Worm (Caenorhabditis elegans) whole organism, L4 larva: ENCODE measurements around the gene F40C5.1.
A peak's percentile ranks its signal among the peaks of the same experiment; 100 is the strongest.

Experiments
- F26F4.8 ChIP-seq: fragments of 200-800 bp; sonication (Bioruptor generic); conservative IDR thresholded peaks from 2 replicates; pipeline ENCODE4 v1.3.6; 2022; ENCODE audit warnings: missing genetic modification characterization, missing compliant biosample characterization
- F37D6.2 ChIP-seq: sonication (generic microtip); optimal IDR thresholded peaks from 2 replicates; lab custom pipeline; 2016; ENCODE audit warnings: mild to moderate bottlenecking, missing genetic modification characterization, missing compliant biosample characterization
- F49E8.2 ChIP-seq: sonication (generic microtip); optimal IDR thresholded peaks from 2 replicates; lab custom pipeline; 2016; ENCODE audit warnings: missing compliant biosample characterization, mild to moderate bottlenecking, missing genetic modification characterization, borderline replicate concordance
- R02D3.7 ChIP-seq: fragments of 150-350 bp; sonication (generic microtip); optimal IDR thresholded peaks from 3 replicates; lab custom pipeline; 2014; ENCODE audit warnings: missing biosample characterization, missing genetic modification characterization
- T20F7.1 ChIP-seq: fragments of 200-800 bp; sonication (Bioruptor generic); optimal IDR thresholded peaks from 2 replicates; lab custom pipeline; 2018; ENCODE audit warnings: mild to moderate bottlenecking, missing genetic modification characterization, missing compliant biosample characterization
- T26A8.4 ChIP-seq: fragments of 200-800 bp; sonication (Bioruptor generic); IDR thresholded peaks from 2 replicates; pipeline ENCODE4 v1.3.6; 2022; ENCODE audit warnings: missing genetic modification characterization, missing compliant biosample characterization
- Y48G9A.11 ChIP-seq: fragments of 200-800 bp; sonication (Bioruptor generic); IDR thresholded peaks from 2 replicates; pipeline ENCODE4 v1.3.6; 2022; ENCODE audit warnings: missing genetic modification reagents, missing genetic modification characterization, missing compliant biosample characterization
- Y5F2A.4 ChIP-seq: fragments of 200-800 bp; sonication (Bioruptor generic); optimal IDR thresholded peaks from 2 replicates; lab custom pipeline; 2018; ENCODE audit warnings: mild to moderate bottlenecking, missing genetic modification characterization, missing compliant biosample characterization
- Y75B8A.6 ChIP-seq: fragments of 200-800 bp; sonication (Bioruptor generic); IDR thresholded peaks from 2 replicates; pipeline ENCODE4 v1.3.6; 2022; ENCODE audit warnings: missing genetic modification reagents, missing genetic modification characterization, missing compliant biosample characterization
- aly-2 ChIP-seq: sonication (generic microtip); optimal IDR thresholded peaks from 2 replicates; lab custom pipeline; 2018; ENCODE audit warnings: missing biosample characterization, missing genetic modification characterization
- ceh-20 ChIP-seq: fragments of 200-800 bp; sonication (Bioruptor generic); IDR thresholded peaks from 2 replicates; pipeline ENCODE4 v1.3.6; 2022; ENCODE audit warnings: missing genetic modification reagents, missing genetic modification characterization, missing compliant biosample characterization
- ceh-28 ChIP-seq: fragments of 150-350 bp; optimal IDR thresholded peaks from 2 replicates; lab custom pipeline; 2014; ENCODE audit warnings: missing biosample characterization, missing genetic modification reagents, missing genetic modification characterization
- ceh-44 ChIP-seq: fragments of 200-800 bp; sonication (Bioruptor generic); IDR thresholded peaks from 2 replicates; pipeline ENCODE4 v1.3.6; 2022; ENCODE audit warnings: missing genetic modification reagents, missing genetic modification characterization, missing compliant biosample characterization
- ceh-62 ChIP-seq: sonication (generic microtip); optimal IDR thresholded peaks from 2 replicates; lab custom pipeline; 2017; ENCODE audit warnings: missing biosample characterization, missing genetic modification characterization
- cey-2 ChIP-seq: sonication (generic microtip); optimal IDR thresholded peaks from 3 replicates; lab custom pipeline; 2017; ENCODE audit warnings: missing genetic modification characterization, mild to moderate bottlenecking, missing compliant biosample characterization, antibody characterized with exemption, borderline replicate concordance; ENCODE audit not compliant: insufficient read depth
- ctbp-1 ChIP-seq: fragments of 200-800 bp; sonication (Bioruptor generic); IDR thresholded peaks from 2 replicates; pipeline ENCODE4 v1.3.6; 2022; ENCODE audit warnings: missing genetic modification reagents, missing genetic modification characterization, missing compliant biosample characterization
- daf-16 ChIP-seq, 3 experiments: sonication (generic microtip); optimal IDR thresholded peaks; 2 replicates each; lab custom pipeline; 2016 to 2017; ENCODE audit warnings: missing genetic modification characterization in 3 of 3, missing genetic modification reagents in 3 of 3, mild to moderate bottlenecking in 2 of 3, missing compliant biosample characterization in 2 of 3, missing biosample characterization in 1 of 3, moderate library complexity in 1 of 3
- daf-19 ChIP-seq: fragments of 200-800 bp; sonication (Bioruptor generic); conservative IDR thresholded peaks from 2 replicates; pipeline ENCODE4 v1.3.6; 2022; ENCODE audit warnings: missing genetic modification characterization, missing compliant biosample characterization
- dmd-6 ChIP-seq: fragments of 200-800 bp; sonication (Bioruptor generic); IDR thresholded peaks from 2 replicates; pipeline ENCODE4 v1.3.6; 2022; ENCODE audit warnings: missing genetic modification reagents, missing genetic modification characterization, missing compliant biosample characterization
- dmd-8 ChIP-seq: fragments of 200-800 bp; sonication (Bioruptor generic); IDR thresholded peaks from 2 replicates; pipeline ENCODE4 v1.3.6; 2022; ENCODE audit warnings: missing genetic modification characterization, missing compliant biosample characterization
- dmd-9 ChIP-seq: fragments of 200-800 bp; sonication (Bioruptor generic); IDR thresholded peaks from 2 replicates; pipeline ENCODE4 v1.3.6; 2022; ENCODE audit warnings: missing genetic modification reagents, missing genetic modification characterization, missing compliant biosample characterization
- duxl-1 ChIP-seq: sonication (generic microtip); optimal IDR thresholded peaks from 2 replicates; lab custom pipeline; 2016; ENCODE audit warnings: mild to moderate bottlenecking, missing genetic modification characterization, moderate library complexity, missing compliant biosample characterization; ENCODE audit not compliant: poor library complexity
- egl-27 ChIP-seq: sonication (generic microtip); optimal IDR thresholded peaks from 3 replicates; lab custom pipeline; 2017; ENCODE audit warnings: missing biosample characterization, missing genetic modification reagents, missing genetic modification characterization
- fos-1 ChIP-seq: fragments of 150-350 bp; optimal IDR thresholded peaks from 2 replicates; lab custom pipeline; 2014; ENCODE audit warnings: missing biosample characterization, missing genetic modification characterization
- gei-8 ChIP-seq: fragments of 200-800 bp; sonication (Bioruptor generic); optimal IDR thresholded peaks from 2 replicates; lab custom pipeline; 2018; ENCODE audit warnings: mild to moderate bottlenecking, missing genetic modification characterization, missing compliant biosample characterization
- hif-1 ChIP-seq, 2 experiments: sonication (generic microtip); optimal IDR thresholded peaks; 2 replicates each; lab custom pipeline; 2016 to 2017; ENCODE audit warnings: missing compliant biosample characterization in 2 of 2, missing genetic modification characterization in 2 of 2, missing genetic modification reagents in 2 of 2, missing genotype in 2 of 2, mild to moderate bottlenecking in 1 of 2
- hlh-11 ChIP-seq: fragments of 200-800 bp; sonication (Bioruptor generic); optimal IDR thresholded peaks from 2 replicates; lab custom pipeline; 2018; ENCODE audit warnings: mild to moderate bottlenecking, missing genetic modification characterization, missing compliant biosample characterization
- hlh-30 ChIP-seq: sonication (generic microtip); optimal IDR thresholded peaks from 2 replicates; lab custom pipeline; 2017; ENCODE audit warnings: antibody characterized with exemption, mild to moderate bottlenecking, missing genetic modification characterization, missing compliant biosample characterization; ENCODE audit not compliant: insufficient read depth
- hmg-1.1 ChIP-seq: fragments of 200-800 bp; sonication (Bioruptor generic); IDR thresholded peaks from 2 replicates; pipeline ENCODE4 v1.3.6; 2022; ENCODE audit warnings: missing genetic modification reagents, missing genetic modification characterization, missing compliant biosample characterization
- lin-1 ChIP-seq: fragments of 200-800 bp; sonication (Bioruptor generic); IDR thresholded peaks from 2 replicates; pipeline ENCODE4 v1.3.6; 2022; ENCODE audit warnings: missing genetic modification reagents, missing genetic modification characterization, missing compliant biosample characterization
- lin-15B ChIP-seq: fragments of 150-350 bp; sonication (generic microtip); optimal IDR thresholded peaks from 3 replicates; lab custom pipeline; 2014; ENCODE audit warnings: missing biosample characterization, missing genetic modification characterization
- lin-38 ChIP-seq: fragments of 200-800 bp; sonication (Bioruptor generic); IDR thresholded peaks from 2 replicates; pipeline ENCODE4 v1.3.6; 2022; ENCODE audit warnings: missing genetic modification reagents, missing genetic modification characterization, missing compliant biosample characterization
- lsy-2 ChIP-seq, 2 experiments: fragments of 150-350 bp in 1 of 2; sonication (generic microtip) in 1 of 2; optimal IDR thresholded peaks; 2 replicates each; lab custom pipeline; 2014 to 2017; ENCODE audit warnings: missing biosample characterization in 2 of 2, missing genetic modification characterization in 2 of 2
- madf-9 ChIP-seq: fragments of 200-800 bp; sonication (Bioruptor generic); conservative IDR thresholded peaks from 2 replicates; pipeline ENCODE4 v1.3.6; 2022; ENCODE audit warnings: missing genetic modification reagents, missing genetic modification characterization, missing compliant biosample characterization
- mdl-1 ChIP-seq, 2 experiments: fragments of 150-350 bp in 1 of 2; sonication (generic microtip) in 1 of 2; optimal IDR thresholded peaks; 2 replicates each; lab custom pipeline; 2014 to 2017; ENCODE audit warnings: missing biosample characterization in 2 of 2, missing genetic modification characterization in 2 of 2
- mxl-2 ChIP-seq: fragments of 200-800 bp; sonication (Bioruptor generic); conservative IDR thresholded peaks from 2 replicates; pipeline ENCODE4 v1.3.6; 2022; ENCODE audit warnings: missing genetic modification reagents, missing genetic modification characterization, missing compliant biosample characterization
- mxl-3 ChIP-seq: fragments of 200-800 bp; sonication (Bioruptor generic); optimal IDR thresholded peaks from 2 replicates; lab custom pipeline; 2018; ENCODE audit warnings: mild to moderate bottlenecking, missing genetic modification characterization, missing compliant biosample characterization
- nhr-10 ChIP-seq: fragments of 150-350 bp; optimal IDR thresholded peaks from 2 replicates; lab custom pipeline; 2014; ENCODE audit warnings: missing biosample characterization, missing genetic modification characterization
- nhr-102 ChIP-seq: sonication (generic microtip); optimal IDR thresholded peaks from 2 replicates; lab custom pipeline; 2016; ENCODE audit warnings: mild to moderate bottlenecking, missing genetic modification characterization, moderate library complexity, missing compliant biosample characterization
- nhr-11 ChIP-seq: fragments of 150-350 bp; optimal IDR thresholded peaks from 2 replicates; lab custom pipeline; 2014; ENCODE audit warnings: missing biosample characterization, missing genetic modification characterization
- nhr-42 ChIP-seq: fragments of 200-800 bp; sonication (Bioruptor generic); IDR thresholded peaks from 2 replicates; pipeline ENCODE4 v1.3.6; 2022; ENCODE audit warnings: missing genetic modification characterization, missing compliant biosample characterization
- nhr-6 ChIP-seq: fragments of 150-350 bp; optimal IDR thresholded peaks from 2 replicates; lab custom pipeline; 2014; ENCODE audit warnings: missing biosample characterization, missing genetic modification characterization
- nhr-76 ChIP-seq: fragments of 150-350 bp; optimal IDR thresholded peaks from 2 replicates; lab custom pipeline; 2014; ENCODE audit warnings: missing biosample characterization, missing genetic modification characterization
- nhr-77 ChIP-seq: fragments of 150-350 bp; optimal IDR thresholded peaks from 2 replicates; lab custom pipeline; 2014; ENCODE audit warnings: missing biosample characterization, missing genetic modification characterization
- rbr-2 ChIP-seq: sonication (generic microtip); optimal IDR thresholded peaks from 2 replicates; lab custom pipeline; 2016; ENCODE audit warnings: missing genotype, missing genetic modification characterization, missing compliant biosample characterization
- set-16 ChIP-seq: fragments of 200-800 bp; sonication (Bioruptor generic); IDR thresholded peaks from 2 replicates; pipeline ENCODE4 v1.3.6; 2022; ENCODE audit warnings: missing genetic modification reagents, missing genetic modification characterization, missing compliant biosample characterization
- skn-1 ChIP-seq: fragments of 150-350 bp; optimal IDR thresholded peaks from 2 replicates; lab custom pipeline; 2014; ENCODE audit warnings: missing biosample characterization, missing genetic modification characterization
- snpc-4 ChIP-seq: fragments of 150-350 bp; optimal IDR thresholded peaks from 2 replicates; lab custom pipeline; 2014; ENCODE audit warnings: missing biosample characterization, missing genetic modification characterization
- spr-1 ChIP-seq: sonication (generic microtip); optimal IDR thresholded peaks from 2 replicates; lab custom pipeline; 2016; ENCODE audit warnings: mild to moderate bottlenecking, missing genetic modification characterization, missing compliant biosample characterization
- spr-3 ChIP-seq: fragments of 200-800 bp; sonication (Bioruptor generic); optimal IDR thresholded peaks from 2 replicates; lab custom pipeline; 2018; ENCODE audit warnings: mild to moderate bottlenecking, missing genetic modification characterization, missing compliant biosample characterization
- zag-1 ChIP-seq: fragments of 150-350 bp; optimal IDR thresholded peaks from 2 replicates; lab custom pipeline; 2014; ENCODE audit warnings: missing biosample characterization, missing genetic modification characterization
- ztf-11 ChIP-seq: fragments of 150-350 bp; optimal IDR thresholded peaks from 2 replicates; lab custom pipeline; 2014; ENCODE audit warnings: missing biosample characterization, missing genetic modification characterization

F40C5.1 gene

ce11 chrV:3578813-3579212 is 6.3 kb downstream of the F40C5.1 start, which contains the start of gene pygl-1 (continued):
- TF ChIP-seq aly-2 (tag; lab: Kevin White, UChicago), result no peak
- TF ChIP-seq F37D6.2 (tag; lab: Kevin White, UChicago), result no peak
- TF ChIP-seq F26F4.8 (GFP tag; lab: Robert Waterston, UW), result no peak
- TF ChIP-seq madf-9 (GFP tag; lab: Robert Waterston, UW), result 0 out of 2 replicates have a peak, but pooled peaks have one; percentile 10
- TF ChIP-seq Y75B8A.6 (GFP tag; lab: Robert Waterston, UW), result no peak
- no peak for TF ChIP-seq ztf-11
- TF ChIP-seq ctbp-1, result no peak
- TF ChIP-seq nhr-11 (tag; lab: Kevin White, UChicago), result no peak
- no peak for TF ChIP-seq hlh-30 (tag; lab: Kevin White, UChicago)
- TF ChIP-seq mxl-3 (GFP tag; lab: Kevin White, UChicago), result no peak
- no peak for TF ChIP-seq dmd-9 (GFP tag; lab: Robert Waterston, UW)
- TF ChIP-seq spr-3 (GFP tag; lab: Kevin White, UChicago), result no peak
- no peak for TF ChIP-seq gei-8 (GFP tag; lab: Kevin White, UChicago)
- TF ChIP-seq nhr-102 (tag; lab: Kevin White, UChicago), result no peak
- no peak for TF ChIP-seq dmd-6
- no peak for TF ChIP-seq hmg-1.1 (GFP tag; lab: Robert Waterston, UW)
- no peak for TF ChIP-seq mdl-1 (tag; optimal IDR thresholded peaks at IDR 0.05; lab: Kevin White, UChicago)
- no peak for TF ChIP-seq ceh-44 (GFP tag; lab: Robert Waterston, UW)
- no peak for TF ChIP-seq hif-1 (tag; optimal IDR thresholded peaks at IDR 0.05; lab: Kevin White, UChicago)
- no peak for TF ChIP-seq ceh-28 (tag; lab: Kevin White, UChicago)
- no peak for TF ChIP-seq ceh-62 (tag; lab: Kevin White, UChicago)
- no peak for TF ChIP-seq lin-15B (tag; lab: Kevin White, UChicago)
- no peak for TF ChIP-seq R02D3.7 (tag; lab: Kevin White, UChicago)
- no peak for TF ChIP-seq zag-1 (tag; lab: Kevin White, UChicago)
- TF ChIP-seq egl-27, result no peak
- no peak for TF ChIP-seq nhr-76 (tag; lab: Kevin White, UChicago)
- TF ChIP-seq duxl-1, result no peak
- no peak for TF ChIP-seq fos-1
- TF ChIP-seq cey-2, result no peak
- TF ChIP-seq mxl-2, result no peak
- TF ChIP-seq nhr-10 (tag; lab: Kevin White, UChicago), result no peak
- no peak for TF ChIP-seq spr-1 (tag; lab: Kevin White, UChicago)
- no peak for TF ChIP-seq lin-1
- no peak for TF ChIP-seq daf-16 (GFP tag; optimal IDR thresholded peaks at IDR 0.05; lab: Kevin White, UChicago)
- peak; percentile 28 for TF ChIP-seq daf-16 (tag; optimal IDR thresholded peaks at IDR 0.05; lab: Kevin White, UChicago)
- no peak for TF ChIP-seq T26A8.4 (GFP tag; lab: Robert Waterston, UW)
- TF ChIP-seq lin-38 (GFP tag; lab: Robert Waterston, UW), result peak; percentile 69
- no peak for TF ChIP-seq rbr-2 (tag; lab: Kevin White, UChicago)
- TF ChIP-seq daf-19 (GFP tag; lab: Robert Waterston, UW), result no peak
- TF ChIP-seq skn-1, result no peak
- no peak for TF ChIP-seq snpc-4 (tag; lab: Kevin White, UChicago)
- no peak for TF ChIP-seq nhr-6
- TF ChIP-seq Y5F2A.4 (GFP tag; lab: Kevin White, UChicago), result no peak
- no peak for TF ChIP-seq set-16 (GFP tag; lab: Robert Waterston, UW)
- peak; percentile 91 for TF ChIP-seq Y48G9A.11
- TF ChIP-seq ceh-20 (GFP tag; lab: Robert Waterston, UW), result no peak
- no peak for TF ChIP-seq nhr-77
- TF ChIP-seq T20F7.1 (GFP tag; lab: Kevin White, UChicago), result no peak
- peak; percentile 66 for TF ChIP-seq F49E8.2 (tag; lab: Kevin White, UChicago)
- peak in 1 of 2 experiments; percentile 72 for TF ChIP-seq lsy-2 (tag; optimal IDR thresholded peaks at IDR 0.05; lab: Kevin White, UChicago)
- TF ChIP-seq dmd-8 (GFP tag; lab: Robert Waterston, UW), result no peak
- no peak for TF ChIP-seq nhr-42 (GFP tag; lab: Robert Waterston, UW)
- TF ChIP-seq hlh-11 (tag; lab: Kevin White, UChicago), result no peak
